Fruit fly (Drosophila melanogaster) whole organism, prepupa: Measurements from ENCODE around the gene Or22b.
A peak's percentile ranks its signal among the peaks of the same experiment; 100 is the strongest.

Source experiments
- Blimp-1 ChIP-seq: fragments of 200-800 bp; sonication (Bioruptor generic); optimal IDR thresholded peaks from 3 replicates; lab custom pipeline; 2017; ENCODE audit warnings: missing biosample characterization, missing genetic modification characterization, mild to moderate bottlenecking, moderate library complexity, missing genetic modification reagents
- CG10631 ChIP-seq: fragments of 200-800 bp; sonication (Bioruptor generic); optimal IDR thresholded peaks from 2 replicates; lab custom pipeline; 2016; ENCODE audit warnings: missing biosample characterization, missing genetic modification characterization
- CG10669 ChIP-seq: fragments of 200-800 bp; sonication (Bioruptor generic); optimal IDR thresholded peaks from 3 replicates; lab custom pipeline; 2018; ENCODE audit warnings: missing biosample characterization, mild to moderate bottlenecking, missing genetic modification characterization, moderate library complexity
- CG15336 ChIP-seq: fragments of 200-800 bp; sonication (Bioruptor generic); IDR thresholded peaks from 2 replicates; pipeline ENCODE4 v1.3.6; 2022; ENCODE audit warnings: missing biosample characterization, missing genetic modification characterization
- CG16779 ChIP-seq: fragments of 200-800 bp; sonication (Bioruptor generic); optimal IDR thresholded peaks from 3 replicates; lab custom pipeline; 2017; ENCODE audit warnings: missing biosample characterization, mild to moderate bottlenecking, missing genetic modification characterization
- CG3032 ChIP-seq: fragments of 200-800 bp; optimal IDR thresholded peaks from 2 replicates; lab custom pipeline; 2019; ENCODE audit warnings: missing biosample characterization, mild to moderate bottlenecking, missing genetic modification characterization, moderate library complexity
- CG31627 ChIP-seq: fragments of 200-800 bp; sonication (Bioruptor generic); optimal IDR thresholded peaks from 3 replicates; lab custom pipeline; 2016; ENCODE audit warnings: missing biosample characterization, missing genetic modification characterization
- CG3919 ChIP-seq: fragments of 200-800 bp; sonication (Bioruptor generic); optimal IDR thresholded peaks from 3 replicates; lab custom pipeline; 2016; ENCODE audit warnings: missing biosample characterization, missing genetic modification characterization
- CG6163 ChIP-seq: fragments of 200-800 bp; sonication (Bioruptor generic); IDR thresholded peaks from 3 replicates; pipeline ENCODE4 v1.3.6; 2022; ENCODE audit warnings: missing biosample characterization, missing genetic modification characterization
- CG6792 ChIP-seq: fragments of 200-800 bp; sonication (Bioruptor generic); optimal IDR thresholded peaks from 3 replicates; lab custom pipeline; 2016; ENCODE audit warnings: missing biosample characterization, missing genetic modification characterization
- CG6808 ChIP-seq: fragments of 200-800 bp; sonication (Bioruptor generic); optimal IDR thresholded peaks from 3 replicates; lab custom pipeline; 2017; ENCODE audit warnings: missing biosample characterization, missing genetic modification characterization, mild to moderate bottlenecking, moderate library complexity, missing genetic modification reagents
- CG6854 ChIP-seq: fragments of 200-800 bp; sonication (Bioruptor generic); optimal IDR thresholded peaks from 2 replicates; lab custom pipeline; 2017; ENCODE audit warnings: missing biosample characterization, mild to moderate bottlenecking, missing genetic modification characterization
- CG8119 ChIP-seq: fragments of 200-800 bp; sonication (Bioruptor generic); IDR thresholded peaks from 3 replicates; pipeline ENCODE4 v1.3.6; 2022; ENCODE audit warnings: missing biosample characterization, missing genetic modification characterization
- CG9139 ChIP-seq: fragments of 200-800 bp; sonication (Bioruptor generic); optimal IDR thresholded peaks from 3 replicates; lab custom pipeline; 2017; ENCODE audit warnings: missing biosample characterization, mild to moderate bottlenecking, missing genetic modification characterization
- Eip78C ChIP-seq: fragments of 200-800 bp; sonication (Bioruptor generic); peaks from one replicate; lab custom pipeline; 2016; ENCODE audit warnings: missing biosample characterization, missing genetic modification characterization
- Ets96B ChIP-seq: fragments of 200-800 bp; optimal IDR thresholded peaks from 2 replicates; lab custom pipeline; 2019; ENCODE audit warnings: missing biosample characterization, mild to moderate bottlenecking, missing genetic modification characterization, moderate library complexity
- Gug ChIP-seq: fragments of 200-800 bp; sonication (Bioruptor generic); IDR thresholded peaks from 2 replicates; pipeline ENCODE4 v1.3.6; 2022; ENCODE audit warnings: missing biosample characterization, missing genetic modification characterization
- Hr39 ChIP-seq: fragments of 200-800 bp; sonication (Bioruptor generic); optimal IDR thresholded peaks from 2 replicates; lab custom pipeline; 2016; ENCODE audit warnings: missing biosample characterization, missing genetic modification characterization
- Hr4 ChIP-seq: fragments of 200-800 bp; sonication (Bioruptor generic); optimal IDR thresholded peaks from 3 replicates; lab custom pipeline; 2016; ENCODE audit warnings: missing biosample characterization, missing genetic modification characterization
- Smox ChIP-seq: fragments of 200-800 bp; sonication (Bioruptor generic); optimal IDR thresholded peaks from 3 replicates; lab custom pipeline; 2016; ENCODE audit warnings: missing biosample characterization, missing genetic modification characterization
- Sox102F ChIP-seq: fragments of 200-800 bp; sonication (Bioruptor generic); optimal IDR thresholded peaks from 2 replicates; lab custom pipeline; 2016; ENCODE audit warnings: missing biosample characterization, mild to moderate bottlenecking, missing genetic modification characterization
- Sox14 ChIP-seq: fragments of 200-800 bp; sonication (Bioruptor generic); optimal IDR thresholded peaks from 3 replicates; lab custom pipeline; 2016; ENCODE audit warnings: missing biosample characterization, missing genetic modification characterization
- dsx ChIP-seq: fragments of 200-800 bp; optimal IDR thresholded peaks from 3 replicates; lab custom pipeline; 2019; ENCODE audit warnings: missing biosample characterization, mild to moderate bottlenecking, missing genetic modification characterization, moderate library complexity; ENCODE audit not compliant: poor library complexity, severe bottlenecking
- fkh ChIP-seq: fragments of 200-800 bp; sonication (Bioruptor generic); optimal IDR thresholded peaks from 3 replicates; lab custom pipeline; 2017; ENCODE audit warnings: missing biosample characterization, mild to moderate bottlenecking, missing genetic modification characterization, moderate library complexity
- net ChIP-seq: fragments of 200-800 bp; sonication (Bioruptor generic); optimal IDR thresholded peaks from 3 replicates; lab custom pipeline; 2016; ENCODE audit warnings: missing biosample characterization, missing genetic modification characterization
- pdm3 ChIP-seq: fragments of 200-800 bp; sonication (Bioruptor generic); optimal IDR thresholded peaks from 3 replicates; lab custom pipeline; 2016; ENCODE audit warnings: missing biosample characterization, missing genetic modification characterization
- spab ChIP-seq: fragments of 200-800 bp; sonication (Bioruptor generic); optimal IDR thresholded peaks from 2 replicates; lab custom pipeline; 2017; ENCODE audit warnings: missing biosample characterization, mild to moderate bottlenecking, missing genetic modification characterization, missing genetic modification reagents
- ss ChIP-seq, 2 experiments: fragments of 200-800 bp; sonication (Bioruptor generic); optimal IDR thresholded peaks; 2 replicates in 1 of 2; 3 replicates in 1 of 2; lab custom pipeline; 2017 to 2018; ENCODE audit warnings: mild to moderate bottlenecking in 2 of 2, missing biosample characterization in 2 of 2, missing genetic modification characterization in 2 of 2, moderate library complexity in 1 of 2
- svp ChIP-seq: fragments of 200-800 bp; sonication (Bioruptor generic); peaks from one replicate; lab custom pipeline; 2016; ENCODE audit warnings: missing biosample characterization, missing genetic modification characterization
- topi ChIP-seq: fragments of 200-800 bp; sonication (Bioruptor generic); optimal IDR thresholded peaks from 3 replicates; lab custom pipeline; 2016; ENCODE audit warnings: missing biosample characterization, missing genetic modification characterization
- vri ChIP-seq: fragments of 200-800 bp; sonication (Bioruptor generic); optimal IDR thresholded peaks from 3 replicates; lab custom pipeline; 2016; ENCODE audit warnings: missing biosample characterization, mild to moderate bottlenecking, missing genetic modification characterization

Gene Or22b

dm6 chr2L:1498966-1499554, 23.4 kb upstream of the Or22b start:
- TF ChIP-seq CG9139 (GFP tag; lab: Kevin White, UChicago) (no peak), pdm3 (GFP tag; lab: Kevin White, UChicago) (no peak), CG3919 (GFP tag; lab: Kevin White, UChicago) (peak; percentile 13), Hr39 (GFP tag; lab: Kevin White, UChicago) (no peak), spab (no peak), topi (no peak), Blimp-1 (GFP tag; lab: Kevin White, UChicago) (no peak), CG16779 (tag; lab: Kevin White, UChicago) (no peak)

dm6 chr2L:1500312-1500711, 22.2 kb upstream of the Or22b start, which contains the start of gene CG18131:
TSS of gene CG18131 (minus strand) at chr2L:1500608.
- no peak for TF ChIP-seq Hr4 (GFP tag; lab: Kevin White, UChicago)
- TF ChIP-seq Ets96B (tag; lab: Kevin White, UChicago): no peak
- TF ChIP-seq dsx (GFP tag; lab: Kevin White, UChicago): no peak
- no peak for TF ChIP-seq CG9139 (GFP tag; lab: Kevin White, UChicago)
- TF ChIP-seq CG6808 (GFP tag; lab: Kevin White, UChicago): peak; percentile 71
- TF ChIP-seq, all 60 proteins: peak for 1

- TF ChIP-seq fkh (GFP tag; lab: Kevin White, UChicago) (peak; percentile 90), Sox14 (GFP tag; lab: Kevin White, UChicago) (no peak)
- TF ChIP-seq, all 60 proteins: peak for 1
Measured at dm6 chr2L:1502459-1503101, 19.9 kb upstream of the Or22b start, which contains the start of gene CG7420. TSS of gene CG7420 (minus strand) at chr2L:1502904.

- peak; percentile 28 for TF ChIP-seq Eip78C
- TF ChIP-seq Sox14 (GFP tag; lab: Kevin White, UChicago): no peak
- TF ChIP-seq Sox102F (GFP tag; lab: Kevin White, UChicago): no peak
Measured at dm6 chr2L:1504288-1504687, 18.2 kb upstream of the Or22b start.

- TF ChIP-seq Hr4 (GFP tag; lab: Kevin White, UChicago): peak; percentile 7
- no peak for TF ChIP-seq CG8119 (GFP tag; lab: Robert Waterston, UW)
- TF ChIP-seq CG6163: 0 out of 3 replicates have a peak, but pooled peaks have one; percentile 39
- TF ChIP-seq CG10669 (GFP tag; lab: Kevin White, UChicago): peak; percentile 21
- TF ChIP-seq CG10631 (GFP tag; lab: Kevin White, UChicago): no peak
- peak; percentile 28 for TF ChIP-seq svp (GFP tag; lab: Kevin White, UChicago)
- TF ChIP-seq CG31627 (GFP tag; lab: Kevin White, UChicago): no peak
- TF ChIP-seq pdm3 (GFP tag; lab: Kevin White, UChicago): peak; percentile 4
- TF ChIP-seq CG3032 (tag; lab: Kevin White, UChicago): no peak
Measured at dm6 chr2L:1509748-1510147, 12.7 kb upstream of the Or22b start.

dm6 chr2L:1517378-1517777, 5.1 kb upstream of the Or22b start, which contains the start of gene CG18132:
TSS of gene CG18132 (minus strand) at chr2L:1517478.
- TF ChIP-seq Eip78C: no peak
- no peak for TF ChIP-seq Smox (GFP tag; lab: Kevin White, UChicago)
- no peak for TF ChIP-seq vri (GFP tag; lab: Kevin White, UChicago)

dm6 chr2L:1518022-1518421, 4.5 kb upstream of the Or22b start, which contains the start of gene halo:
TSS of gene halo (minus strand) at chr2L:1518148.
- TF ChIP-seq net (no peak), fkh (GFP tag; lab: Kevin White, UChicago) (no peak), Smox (GFP tag; lab: Kevin White, UChicago) (no peak), CG3919 (GFP tag; lab: Kevin White, UChicago) (no peak), CG16779 (tag; lab: Kevin White, UChicago) (no peak), CG6792 (no peak), spab (no peak), CG6808 (GFP tag; lab: Kevin White, UChicago) (no peak), Gug (no peak), Sox102F (GFP tag; lab: Kevin White, UChicago) (no peak), CG6854 (GFP tag; lab: Kevin White, UChicago) (no peak), ss (GFP tag; optimal IDR thresholded peaks at IDR 0.05; lab: Kevin White, UChicago) (no peak), CG15336 (GFP tag; lab: Robert Waterston, UW) (no peak)
